Fruit fly (Drosophila melanogaster): ENCODE results near the gene mRpL32.

DNA sequence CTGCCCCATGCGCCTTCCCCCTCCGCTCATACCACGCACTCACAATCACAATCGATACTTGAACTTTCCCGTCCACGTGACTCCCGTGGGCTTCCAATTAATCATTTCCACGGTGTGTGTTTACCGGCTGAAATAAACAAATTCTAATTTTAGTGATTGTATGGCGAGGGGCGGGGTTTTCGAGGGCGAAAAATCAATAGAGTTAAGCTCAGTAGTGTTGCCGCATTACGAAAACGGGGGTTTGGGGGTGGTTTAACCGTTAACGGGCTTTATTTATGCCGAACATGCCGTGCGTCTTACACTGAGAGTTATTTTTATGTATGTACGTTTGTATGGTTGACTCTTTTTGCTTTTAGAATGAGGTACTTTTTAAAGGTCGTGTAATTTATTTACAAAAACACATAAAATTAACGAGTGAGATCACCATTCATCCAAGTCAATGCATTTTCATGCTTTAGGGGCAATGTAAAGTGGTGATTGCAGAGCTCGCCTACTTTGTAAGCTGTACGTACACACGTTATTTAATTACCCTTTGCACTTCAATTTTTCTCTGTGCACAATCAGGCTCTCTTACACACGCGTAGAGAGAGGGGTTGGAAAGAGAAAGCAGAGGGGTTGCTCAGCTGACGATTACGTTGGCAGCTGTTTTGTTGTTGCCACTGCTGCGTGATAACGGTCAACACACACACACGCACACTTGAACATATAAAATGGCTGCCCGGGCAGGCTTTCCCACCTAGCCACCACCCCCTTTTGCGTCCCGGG is 30.4 kb upstream of the mRpL32 start:
- TF ChIP-seq CG8478 (optimal IDR thresholded peaks at IDR 0.05) (no peak), CTCF (optimal IDR thresholded peaks at IDR 0.05) (no peak)

Data from S2 (cell line).